Worm (Caenorhabditis elegans) whole organism, L1 larva: ENCODE measurements around the gene C49C3.11.

Experiments
- alr-1 ChIP-seq: fragments of 200-800 bp; sonication (Bioruptor generic); optimal IDR thresholded peaks from 2 replicates; lab custom pipeline; 2018; ENCODE audit warnings: borderline replicate concordance, mild to moderate bottlenecking, missing genetic modification characterization, missing compliant biosample characterization
- ceh-8 ChIP-seq: fragments of 200-800 bp; sonication (Bioruptor generic); optimal IDR thresholded peaks from 2 replicates; lab custom pipeline; 2018; ENCODE audit warnings: mild to moderate bottlenecking, missing genetic modification characterization, moderate library complexity, missing compliant biosample characterization
- grh-1 ChIP-seq: fragments of 200-800 bp; sonication (Bioruptor generic); IDR thresholded peaks from 2 replicates; pipeline ENCODE4 v1.3.6; 2022; ENCODE audit warnings: missing genetic modification reagents, missing genetic modification characterization, missing compliant biosample characterization
- hlh-4 ChIP-seq: sonication (generic microtip); optimal IDR thresholded peaks from 2 replicates; lab custom pipeline; 2016; ENCODE audit warnings: mild to moderate bottlenecking, missing genetic modification characterization, missing compliant biosample characterization
- mdl-1 ChIP-seq, 2 experiments: fragments of 150-350 bp; optimal IDR thresholded peaks; 2 replicates each; lab custom pipeline; 2014 to 2017; ENCODE audit warnings: missing biosample characterization in 2 of 2, missing genetic modification characterization in 2 of 2, inconsistent platforms in 1 of 2
- mef-2 ChIP-seq: fragments of 150-350 bp; optimal IDR thresholded peaks from 2 replicates; lab custom pipeline; 2014; ENCODE audit warnings: missing biosample characterization, missing genetic modification characterization
- nhr-19 ChIP-seq: fragments of 200-800 bp; sonication (Bioruptor generic); conservative IDR thresholded peaks from 2 replicates; pipeline ENCODE4 v1.3.6; 2022; ENCODE audit warnings: missing genetic modification characterization, missing compliant biosample characterization
- nhr-20 ChIP-seq: sonication (generic microtip); optimal IDR thresholded peaks from 2 replicates; lab custom pipeline; 2016; ENCODE audit warnings: mild to moderate bottlenecking, missing genetic modification characterization, missing compliant biosample characterization
- nhr-76 ChIP-seq: sonication (generic microtip); optimal IDR thresholded peaks from 2 replicates; lab custom pipeline; 2017; ENCODE audit warnings: missing biosample characterization, missing genetic modification characterization
- skn-1 ChIP-seq: fragments of 150-350 bp; optimal IDR thresholded peaks from 2 replicates; lab custom pipeline; 2014; ENCODE audit warnings: missing biosample characterization, missing genetic modification characterization
- unc-130 ChIP-seq: fragments of 150-350 bp; optimal IDR thresholded peaks from 2 replicates; lab custom pipeline; 2017; ENCODE audit warnings: missing biosample characterization, missing genetic modification characterization, inconsistent platforms
- zag-1 ChIP-seq: fragments of 150-350 bp; optimal IDR thresholded peaks from 2 replicates; lab custom pipeline; 2014; ENCODE audit warnings: missing biosample characterization, missing genetic modification characterization
- ztf-11 ChIP-seq, 2 experiments: sonication (generic microtip); optimal IDR thresholded peaks; 2 replicates each; lab custom pipeline; 2016 to 2017; ENCODE audit warnings: missing genetic modification characterization in 2 of 2, missing biosample characterization in 1 of 2, missing compliant biosample characterization in 1 of 2

ce11 chrIV:17333542-17334281, 9.9 kb upstream of the C49C3.11 start, which contains the start of gene C49C3.15:
- no peak for TF ChIP-seq unc-130 (tag; lab: Kevin White, UChicago)
- TF ChIP-seq hlh-4 (tag; lab: Kevin White, UChicago) = no peak
- no peak for TF ChIP-seq alr-1 (tag; lab: Kevin White, UChicago)
- no peak for TF ChIP-seq nhr-19 (GFP tag; lab: Robert Waterston, UW)
- TF ChIP-seq skn-1 = no peak
- TF ChIP-seq ztf-11 (tag; optimal IDR thresholded peaks at IDR 0.05; lab: Kevin White, UChicago) = no peak
- no peak for TF ChIP-seq nhr-20 (tag; lab: Kevin White, UChicago)
- no peak for TF ChIP-seq mef-2 (tag; lab: Kevin White, UChicago)
- peak in 1 of 2 experiments; percentile 22 for TF ChIP-seq mdl-1 (tag; optimal IDR thresholded peaks at IDR 0.05; lab: Kevin White, UChicago)
- TF ChIP-seq grh-1 = no peak
- TF ChIP-seq zag-1 (tag; lab: Kevin White, UChicago) = no peak
- TF ChIP-seq nhr-76 (tag; lab: Kevin White, UChicago) = no peak
- TF ChIP-seq ceh-8 = no peak
